Worm (Caenorhabditis elegans): ENCODE measurements around the gene F39H12.3.

F39H12.3 gene

DNA sequence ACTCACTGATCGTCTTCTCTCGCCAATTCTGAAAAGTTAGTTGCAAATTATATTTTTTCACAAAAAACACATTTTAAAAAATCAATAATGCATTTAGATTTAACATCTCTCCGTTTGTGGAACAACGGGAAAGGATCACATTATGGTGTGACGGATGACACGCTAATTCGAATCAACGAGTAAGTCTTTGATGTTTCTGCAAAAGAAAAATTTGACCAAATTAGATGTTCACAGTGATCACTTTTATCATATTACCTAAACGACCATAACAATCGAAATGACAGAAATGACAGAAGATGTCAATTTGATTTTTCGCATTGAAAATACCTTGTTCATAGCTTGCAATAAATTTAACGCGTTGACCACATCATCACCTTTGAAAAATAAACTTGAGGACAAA is 20.1 kb upstream of the F39H12.3 start:
- TF ChIP-seq nhr-85 (tag): peak; percentile 77
- TF ChIP-seq unc-98 (GFP tag; IDR thresholded peaks at IDR 0.05): no peak
- TF ChIP-seq skn-1 (tag; optimal IDR thresholded peaks at IDR 0.05): no peak
- TF ChIP-seq C34B4.2 (tag; optimal IDR thresholded peaks at IDR 0.05): no peak
- peak; percentile 26 for TF ChIP-seq lin-14 (GFP tag; optimal IDR thresholded peaks at IDR 0.05)
- TF ChIP-seq ceh-82 (tag; optimal IDR thresholded peaks at IDR 0.05): no peak
- no peak for TF ChIP-seq ces-1 (GFP tag; optimal IDR thresholded peaks at IDR 0.05)
- TF ChIP-seq blmp-1 (tag; optimal IDR thresholded peaks at IDR 0.05): peak; percentile 18
- no peak for TF ChIP-seq mab-9 (GFP tag; IDR thresholded peaks at IDR 0.05)
- TF ChIP-seq fkh-4 (tag; optimal IDR thresholded peaks at IDR 0.05; ENCODE audit: borderline replicate concordance): no peak
- no peak for TF ChIP-seq nhr-12 (tag; optimal IDR thresholded peaks at IDR 0.05)
- TF ChIP-seq unc-86 (tag; optimal IDR thresholded peaks at IDR 0.05): no peak
- TF ChIP-seq C04F5.9 (tag; optimal IDR thresholded peaks at IDR 0.05): no peak
- TF ChIP-seq lir-3 (tag; optimal IDR thresholded peaks at IDR 0.05; ENCODE audit: poor library complexity): no peak
- TF ChIP-seq unc-130 (tag; optimal IDR thresholded peaks at IDR 0.05): peak; percentile 6
- no peak for TF ChIP-seq fkh-10 (GFP tag; optimal IDR thresholded peaks at IDR 0.05)
- no peak for TF ChIP-seq nhr-237 (tag; optimal IDR thresholded peaks at IDR 0.05)
- TF ChIP-seq tbx-2 (tag; optimal IDR thresholded peaks at IDR 0.05): no peak
- no peak for TF ChIP-seq hlh-17 (GFP tag; optimal IDR thresholded peaks at IDR 0.05; ENCODE audit: borderline replicate concordance)
- peak in 1 of 6 experiments; percentile 53 for TF ChIP-seq elt-3 (tag; optimal IDR thresholded peaks at IDR 0.05)
- no peak for TF ChIP-seq ets-5 (GFP tag; IDR thresholded peaks at IDR 0.05)

DNA sequence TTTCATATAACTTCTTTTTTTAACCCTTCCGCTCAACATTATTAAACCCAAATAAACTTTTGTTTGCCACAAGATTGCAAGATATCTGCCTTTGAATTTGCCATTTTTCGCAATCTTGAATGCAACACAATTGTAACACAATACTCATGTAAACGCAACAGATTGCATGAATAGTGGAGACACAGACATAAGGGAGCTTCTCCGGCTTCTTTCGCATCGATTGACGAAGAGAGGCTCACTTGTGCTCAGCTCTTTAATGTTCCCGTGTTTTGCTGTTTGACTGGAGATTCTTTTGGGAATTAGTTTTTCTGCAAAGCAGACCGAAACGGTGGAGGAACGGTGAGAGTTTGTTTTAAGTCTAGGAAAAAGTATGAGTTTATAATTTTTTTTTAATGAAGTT is 18.1 kb upstream of the F39H12.3 start, which contains the start of gene F56F10.2:
Gene F56F10.2, plus strand, starts transcription at position 215 of the 400 bp plus-strand sequence.
- TF ChIP-seq nhr-28 (tag; optimal IDR thresholded peaks at IDR 0.05) (no peak), nhr-47 (tag; optimal IDR thresholded peaks at IDR 0.05) (peak; percentile 12), nhr-71 (tag; optimal IDR thresholded peaks at IDR 0.05) (peak; percentile 32), dpl-1 (GFP tag; optimal IDR thresholded peaks at IDR 0.05) (no peak), lin-14 (GFP tag; optimal IDR thresholded peaks at IDR 0.05) (peak; percentile 72), mep-1 (tag; optimal IDR thresholded peaks at IDR 0.05) (peak; percentile 5), ceh-82 (tag; optimal IDR thresholded peaks at IDR 0.05) (peak in 2 of 3 experiments; percentile 0 to 18), skn-1 (tag; optimal IDR thresholded peaks at IDR 0.05) (peak; percentile 44), snu-23 (GFP tag; optimal IDR thresholded peaks at IDR 0.05) (peak; percentile 3), nhr-77 (tag; optimal IDR thresholded peaks at IDR 0.05) (no peak), irx-1 (tag; optimal IDR thresholded peaks at IDR 0.05) (no peak)

ce11 chrX:857658-858057 is 16.4 kb upstream of the F39H12.3 start:
- TF ChIP-seq ztf-4 (tag; optimal IDR thresholded peaks at IDR 0.05) (no peak), sptf-1 (tag; optimal IDR thresholded peaks at IDR 0.05) (no peak), ceh-82 (tag; optimal IDR thresholded peaks at IDR 0.05) (no peak), unc-130 (tag; optimal IDR thresholded peaks at IDR 0.05) (no peak), lin-15B (tag; optimal IDR thresholded peaks at IDR 0.05) (no peak), ceh-88 (GFP tag; IDR thresholded peaks at IDR 0.05) (no peak), pqm-1 (tag; optimal IDR thresholded peaks at IDR 0.05) (no peak), jun-1 (tag; optimal IDR thresholded peaks at IDR 0.05) (no peak), nhr-11 (tag; optimal IDR thresholded peaks at IDR 0.05) (no peak), hlh-17 (GFP tag; optimal IDR thresholded peaks at IDR 0.05; ENCODE audit: borderline replicate concordance) (no peak), egl-27 (tag; optimal IDR thresholded peaks at IDR 0.05) (no peak), egl-13 (tag; optimal IDR thresholded peaks at IDR 0.05) (no peak), lin-35 (GFP tag; optimal IDR thresholded peaks at IDR 0.05) (no peak), nhr-85 (tag) (no peak), nhr-71 (tag; optimal IDR thresholded peaks at IDR 0.05) (no peak), vab-15 (tag; optimal IDR thresholded peaks at IDR 0.05) (no peak), unc-62 (GFP tag; optimal IDR thresholded peaks at IDR 0.05) (no peak), pag-3 (tag; optimal IDR thresholded peaks at IDR 0.05; ENCODE audit: borderline replicate concordance, insufficient read depth) (no peak)
